Worm (Caenorhabditis elegans): Measurements from ENCODE around the gene idpp-7.

- TF ChIP-seq nhr-28 (tag; optimal IDR thresholded peaks at IDR 0.05) (no peak), lsy-2 (tag; optimal IDR thresholded peaks at IDR 0.05) (no peak), pha-4 (tag; optimal IDR thresholded peaks at IDR 0.05) (no peak), snpc-4 (tag; optimal IDR thresholded peaks at IDR 0.05) (no peak), mab-5 (tag; optimal IDR thresholded peaks at IDR 0.05) (no peak), tbx-8 (GFP tag; optimal IDR thresholded peaks at IDR 0.05) (no peak), nhr-237 (tag; optimal IDR thresholded peaks at IDR 0.05) (no peak), unc-62 (GFP tag; optimal IDR thresholded peaks at IDR 0.05) (no peak)
Observed at ce11 chrIV:12744713-12745112, 24.9 kb downstream of the idpp-7 start, which contains the start of gene C36H8.1.
